Worm (Caenorhabditis elegans): Measurements from ENCODE around the gene sri-38.

sri-38 gene

ce11 chrII:2649015-2649414 is 38.4 kb downstream of the sri-38 start:
- no peak for TF ChIP-seq sea-2 (GFP tag; IDR thresholded peaks at IDR 0.05)
- no peak for TF ChIP-seq ekl-4 (GFP tag; IDR thresholded peaks at IDR 0.05)
- TF ChIP-seq hmg-1.2 (GFP tag; IDR thresholded peaks at IDR 0.05): peak; percentile 28; the same call in 1 of the 2 replicates
- no peak for TF ChIP-seq T26A5.8 (tag; optimal IDR thresholded peaks at IDR 0.05)
- TF ChIP-seq lag-1 (GFP tag; IDR thresholded peaks at IDR 0.05): no peak
- TF ChIP-seq athp-1 (tag; optimal IDR thresholded peaks at IDR 0.05): no peak
- TF ChIP-seq ztf-25 (GFP tag; IDR thresholded peaks at IDR 0.05): no peak
- TF ChIP-seq C06A6.2 (GFP tag; conservative IDR thresholded peaks at IDR 0.05): 0 out of 2 replicates have a peak, but pooled peaks have one; percentile 16
- no peak for TF ChIP-seq F49E8.2 (tag; optimal IDR thresholded peaks at IDR 0.05; ENCODE audit: insufficient read depth)
- no peak for TF ChIP-seq dpl-1 (GFP tag; optimal IDR thresholded peaks at IDR 0.05)
- TF ChIP-seq pha-4 (tag; optimal IDR thresholded peaks at IDR 0.05): no peak
- no peak for TF ChIP-seq madf-10 (tag; optimal IDR thresholded peaks at IDR 0.05)

- no peak for TF ChIP-seq F37B4.10 (GFP tag; IDR thresholded peaks at IDR 0.05)
- no peak for TF ChIP-seq Y67H2A.10 (GFP tag; conservative IDR thresholded peaks at IDR 0.05)
- TF ChIP-seq atf-7 (tag; optimal IDR thresholded peaks at IDR 0.05): no peak
- no peak for TF ChIP-seq B0261.1 (tag; optimal IDR thresholded peaks at IDR 0.05)
- no peak for TF ChIP-seq Y53G8AR.9 (GFP tag; conservative IDR thresholded peaks at IDR 0.05)
- TF ChIP-seq F33H1.4 (GFP tag; IDR thresholded peaks at IDR 0.05): no peak
- no peak for TF ChIP-seq snpc-4 (GFP tag; optimal IDR thresholded peaks at IDR 0.05)
- no peak for TF ChIP-seq snpc-4 (tag; optimal IDR thresholded peaks at IDR 0.05)
- TF ChIP-seq nhr-179 (tag; optimal IDR thresholded peaks at IDR 0.05): no peak
- no peak for TF ChIP-seq pha-4 (tag; optimal IDR thresholded peaks at IDR 0.05)
- no peak for TF ChIP-seq efl-1 (GFP tag; optimal IDR thresholded peaks at IDR 0.05)
- TF ChIP-seq B0336.3 (GFP tag; IDR thresholded peaks at IDR 0.05): no peak
- no peak for TF ChIP-seq nhr-27 (tag; optimal IDR thresholded peaks at IDR 0.05)
- no peak for TF ChIP-seq lsy-27 (tag; optimal IDR thresholded peaks at IDR 0.05; ENCODE audit: borderline replicate concordance, insufficient read depth)
- TF ChIP-seq aptf-2 (GFP tag; conservative IDR thresholded peaks at IDR 0.05): no peak
These were observed 38.9 kb downstream of the sri-38 start, which contains the start of the genes F22E5.13 and F22E5.6 for ce11 chrII:2649539-2649938. Gene F22E5.13, minus strand, starts transcription at chrII:2649639. Gene F22E5.6, plus strand, starts transcription at chrII:2649835.

ce11 chrII:2656606-2657005 is 45.9 kb downstream of the sri-38 start, which contains the start of gene sri-47:
Gene sri-47, plus strand, starts transcription at chrII:2656906.
- TF ChIP-seq D2030.7 (GFP tag; IDR thresholded peaks at IDR 0.05) (no peak), zfh-2 (GFP tag; conservative IDR thresholded peaks at IDR 0.05) (0 out of 2 replicates have a peak, but pooled peaks have one; percentile 37)

ce11 chrII:2659364-2659763 is 48.7 kb downstream of the sri-38 start, which contains the start of gene gcy-21:
Gene gcy-21, plus strand, starts transcription at chrII:2659664.
- TF ChIP-seq rcor-1 (GFP tag; IDR thresholded peaks at IDR 0.05) (no peak), lin-26 (GFP tag; IDR thresholded peaks at IDR 0.05) (no peak), nfyb-1 (GFP tag; IDR thresholded peaks at IDR 0.05) (no peak), gei-17 (GFP tag; optimal IDR thresholded peaks at IDR 0.05) (no peak)

Measured in whole organism, young adult.